Fruit fly (Drosophila melanogaster) whole organism, embryonic: ENCODE results near the gene CG9114.

ENCODE experiments used
- Ada2b ChIP-seq: fragments of 200-800 bp; sonication (Bioruptor generic); IDR thresholded peaks from 2 replicates; pipeline ENCODE4 v1.3.6; 2022; ENCODE audit warnings: missing biosample characterization, missing genetic modification characterization
- Asciz ChIP-seq: fragments of 200-800 bp; sonication (Bioruptor generic); optimal IDR thresholded peaks from 2 replicates; lab custom pipeline; 2017; ENCODE audit warnings: missing biosample characterization, mild to moderate bottlenecking, missing genetic modification characterization, missing genetic modification reagents
- Awh ChIP-seq: fragments of 200-800 bp; sonication (Bioruptor generic); IDR thresholded peaks from 2 replicates; pipeline ENCODE4, ENCODE4 v1.3.6; 2022; ENCODE audit warnings: missing biosample characterization, missing genetic modification characterization
- B-H1 ChIP-seq: fragments of 200-800 bp; sonication (Bioruptor generic); IDR thresholded peaks from 3 replicates; pipeline ENCODE4 v1.3.6; 2022; ENCODE audit warnings: missing biosample characterization, missing genetic modification characterization
- B-H2 ChIP-seq: fragments of 200-800 bp; sonication (Bioruptor generic); optimal IDR thresholded peaks from 2 replicates; lab custom pipeline; 2018; ENCODE audit warnings: missing biosample characterization, mild to moderate bottlenecking, missing genetic modification characterization
- CG10147 ChIP-seq: fragments of 200-800 bp; sonication (Bioruptor generic); optimal IDR thresholded peaks from 2 replicates; lab custom pipeline; 2019; ENCODE audit warnings: missing biosample characterization, mild to moderate bottlenecking, missing genetic modification characterization, moderate library complexity
- CG10267 ChIP-seq: fragments of 200-800 bp; sonication (Bioruptor generic); optimal IDR thresholded peaks from 2 replicates; lab custom pipeline; 2018; ENCODE audit warnings: missing biosample characterization, mild to moderate bottlenecking, missing genetic modification characterization, moderate library complexity
- CG11093 ChIP-seq: fragments of 200-800 bp; sonication (Bioruptor generic); IDR thresholded peaks from 3 replicates; pipeline ENCODE4 v1.3.6; 2022; ENCODE audit warnings: missing biosample characterization, missing genetic modification characterization
- CG12769 ChIP-seq: fragments of 200-800 bp; sonication (Bioruptor generic); optimal IDR thresholded peaks from 2 replicates; lab custom pipeline; 2019; ENCODE audit warnings: missing biosample characterization, mild to moderate bottlenecking, missing genetic modification characterization, moderate library complexity
- CG13775 ChIP-seq: fragments of 200-800 bp; sonication (Bioruptor generic); optimal IDR thresholded peaks from 3 replicates; lab custom pipeline; 2017; ENCODE audit warnings: missing biosample characterization, mild to moderate bottlenecking, missing genetic modification characterization
- CG15011 ChIP-seq: fragments of 200-800 bp; sonication (Bioruptor generic); optimal IDR thresholded peaks from 3 replicates; lab custom pipeline; 2018; ENCODE audit warnings: missing biosample characterization, mild to moderate bottlenecking, missing genetic modification characterization
- CG17568 ChIP-seq: fragments of 200-800 bp; sonication (Bioruptor generic); optimal IDR thresholded peaks from 2 replicates; lab custom pipeline; 2018; ENCODE audit warnings: missing biosample characterization, mild to moderate bottlenecking, missing genetic modification characterization, moderate library complexity
- CG17912 ChIP-seq: fragments of 200-800 bp; sonication (Bioruptor generic); optimal IDR thresholded peaks from 2 replicates; lab custom pipeline; 2018; ENCODE audit warnings: missing biosample characterization, mild to moderate bottlenecking, missing genetic modification characterization
- CG1792 ChIP-seq: fragments of 200-800 bp; sonication (Bioruptor generic); optimal IDR thresholded peaks from 2 replicates; lab custom pipeline; 2016; ENCODE audit warnings: missing biosample characterization, missing genetic modification characterization
- CG2120 ChIP-seq: fragments of 200-800 bp; sonication (Bioruptor generic); optimal IDR thresholded peaks from 3 replicates; lab custom pipeline; 2016; ENCODE audit warnings: missing biosample characterization, missing genetic modification characterization
- CG2875 ChIP-seq: fragments of 200-800 bp; sonication (Bioruptor generic); optimal IDR thresholded peaks from 2 replicates; lab custom pipeline; 2017; ENCODE audit warnings: missing biosample characterization, mild to moderate bottlenecking, missing genetic modification characterization, missing genetic modification reagents
- CG30431 ChIP-seq: fragments of 200-800 bp; sonication (Bioruptor generic); optimal IDR thresholded peaks from 2 replicates; lab custom pipeline; 2017; ENCODE audit warnings: missing biosample characterization, missing genetic modification characterization
- CG33213 ChIP-seq: fragments of 200-800 bp; sonication (Bioruptor generic); optimal IDR thresholded peaks from 3 replicates; lab custom pipeline; 2016; ENCODE audit warnings: missing biosample characterization, missing genetic modification characterization
- CG4328 ChIP-seq: fragments of 200-800 bp; sonication (Bioruptor generic); optimal IDR thresholded peaks from 3 replicates; lab custom pipeline; 2017; ENCODE audit warnings: missing biosample characterization, missing genetic modification reagents, missing genetic modification characterization
- CG6272 ChIP-seq: fragments of 200-800 bp; sonication (Bioruptor generic); IDR thresholded peaks from 2 replicates; pipeline ENCODE4 v1.3.6; 2022; ENCODE audit warnings: missing biosample characterization, missing genetic modification characterization
- CG6854 ChIP-seq: fragments of 200-800 bp; sonication (Bioruptor generic); optimal IDR thresholded peaks from 3 replicates; lab custom pipeline; 2017; ENCODE audit warnings: missing biosample characterization, mild to moderate bottlenecking, missing genetic modification characterization
- CG7271 ChIP-seq: fragments of 200-800 bp; sonication (Bioruptor generic); optimal IDR thresholded peaks from 2 replicates; lab custom pipeline; 2018; ENCODE audit warnings: missing biosample characterization, mild to moderate bottlenecking, missing genetic modification characterization, moderate library complexity
- CG7372 ChIP-seq: fragments of 200-800 bp; sonication (Bioruptor generic); IDR thresholded peaks from 2 replicates; pipeline ENCODE4 v1.3.6; 2022; ENCODE audit warnings: missing biosample characterization, missing genetic modification characterization
- CG7928 ChIP-seq: fragments of 200-800 bp; sonication (Bioruptor generic); optimal IDR thresholded peaks from 2 replicates; lab custom pipeline; 2017; ENCODE audit warnings: missing biosample characterization, mild to moderate bottlenecking, missing genetic modification characterization
- CG9437 ChIP-seq: fragments of 200-800 bp; sonication (Bioruptor generic); optimal IDR thresholded peaks from 2 replicates; lab custom pipeline; 2018; ENCODE audit warnings: missing biosample characterization, mild to moderate bottlenecking, missing genetic modification characterization
- CG9727 ChIP-seq: fragments of 200-800 bp; sonication (Bioruptor generic); optimal IDR thresholded peaks from 3 replicates; lab custom pipeline; 2017; ENCODE audit warnings: missing biosample characterization, mild to moderate bottlenecking, missing genetic modification characterization
- Deaf1 ChIP-seq: fragments of 200-800 bp; optimal IDR thresholded peaks from 3 replicates; lab custom pipeline; 2019; ENCODE audit warnings: missing biosample characterization, mild to moderate bottlenecking, missing genetic modification characterization, moderate library complexity
- HLH4C ChIP-seq: fragments of 200-800 bp; sonication (Bioruptor generic); IDR thresholded peaks from 3 replicates; pipeline ENCODE4 v1.3.6; 2022; ENCODE audit warnings: missing biosample characterization, missing genetic modification characterization; ENCODE audit not compliant: partially characterized antibody
- Hmr ChIP-seq: fragments of 200-800 bp; sonication (Bioruptor generic); optimal IDR thresholded peaks from 3 replicates; lab custom pipeline; 2017; ENCODE audit warnings: mild to moderate bottlenecking, missing biosample characterization, missing genetic modification reagents, missing genetic modification characterization
- Lhr ChIP-seq: fragments of 200-800 bp; sonication (Bioruptor generic); optimal IDR thresholded peaks from 3 replicates; lab custom pipeline; 2017; ENCODE audit warnings: mild to moderate bottlenecking, missing biosample characterization, missing genetic modification reagents, missing genetic modification characterization
- Max ChIP-seq: fragments of 200-800 bp; sonication (Bioruptor generic); optimal IDR thresholded peaks from 2 replicates; lab custom pipeline; 2016; ENCODE audit warnings: missing biosample characterization, mild to moderate bottlenecking, missing genetic modification characterization
- Nf-YC ChIP-seq: fragments of 200-800 bp; optimal IDR thresholded peaks from 3 replicates; lab custom pipeline; 2019; ENCODE audit warnings: missing biosample characterization, mild to moderate bottlenecking, missing genetic modification characterization, moderate library complexity
- Vsx1 ChIP-seq: fragments of 200-800 bp; sonication (Bioruptor generic); optimal IDR thresholded peaks from 2 replicates; lab custom pipeline; 2017; ENCODE audit warnings: missing biosample characterization, mild to moderate bottlenecking, missing genetic modification characterization, missing genetic modification reagents
- Xbp1 ChIP-seq: fragments of 200-800 bp; sonication (Bioruptor generic); optimal IDR thresholded peaks from 3 replicates; lab custom pipeline; 2016; ENCODE audit warnings: missing biosample characterization, mild to moderate bottlenecking, missing genetic modification characterization
- al ChIP-seq: fragments of 200-800 bp; sonication (Bioruptor generic); IDR thresholded peaks from 2 replicates; pipeline ENCODE4 v1.3.6; 2022; ENCODE audit warnings: missing biosample characterization, missing genetic modification characterization
- ato ChIP-seq: fragments of 200-800 bp; sonication (Bioruptor generic); IDR thresholded peaks from 2 replicates; pipeline ENCODE4 v1.3.6; 2022; ENCODE audit warnings: missing biosample characterization, missing genetic modification characterization; ENCODE audit not compliant: partially characterized antibody
- az2 ChIP-seq: fragments of 200-800 bp; sonication (Bioruptor generic); optimal IDR thresholded peaks from 3 replicates; lab custom pipeline; 2016; ENCODE audit warnings: missing biosample characterization, missing genetic modification characterization
- crp ChIP-seq, 2 experiments: fragments of 200-800 bp; sonication (Bioruptor generic); optimal IDR thresholded peaks; 2 replicates in 1 of 2; 3 replicates in 1 of 2; lab custom pipeline; 2017; ENCODE audit warnings: missing biosample characterization in 2 of 2, missing genetic modification characterization in 2 of 2, mild to moderate bottlenecking in 1 of 2, moderate library complexity in 1 of 2
- gce ChIP-seq: fragments of 200-800 bp; sonication (Bioruptor generic); IDR thresholded peaks from 3 replicates; pipeline ENCODE4 v1.3.6; 2022; ENCODE audit warnings: missing biosample characterization, missing genetic modification characterization
- grn ChIP-seq: fragments of 200-800 bp; sonication (Bioruptor generic); optimal IDR thresholded peaks from 3 replicates; lab custom pipeline; 2017; ENCODE audit warnings: missing biosample characterization, missing genetic modification characterization
- nmo ChIP-seq: fragments of 200-800 bp; sonication (Bioruptor generic); optimal IDR thresholded peaks from 2 replicates; lab custom pipeline; 2018; ENCODE audit warnings: missing biosample characterization, mild to moderate bottlenecking, missing genetic modification characterization, moderate library complexity
- odd ChIP-seq: fragments of 200-800 bp; sonication (Bioruptor generic); optimal IDR thresholded peaks from 2 replicates; lab custom pipeline; 2017; ENCODE audit warnings: missing biosample characterization, mild to moderate bottlenecking, missing genetic modification characterization
- org-1 ChIP-seq: fragments of 200-800 bp; sonication (Bioruptor generic); optimal IDR thresholded peaks from 2 replicates; lab custom pipeline; 2017; ENCODE audit warnings: missing biosample characterization, missing genetic modification characterization
- run ChIP-seq: fragments of 200-800 bp; sonication (Bioruptor generic); optimal IDR thresholded peaks from 3 replicates; lab custom pipeline; 2018; ENCODE audit warnings: missing biosample characterization, mild to moderate bottlenecking, missing genetic modification characterization
- slbo ChIP-seq: fragments of 200-800 bp; sonication (Bioruptor generic); IDR thresholded peaks from 2 replicates; pipeline ENCODE4 v1.3.6; 2022; ENCODE audit warnings: missing biosample characterization, missing genetic modification characterization
- slou ChIP-seq: fragments of 200-800 bp; sonication (Bioruptor generic); optimal IDR thresholded peaks from 3 replicates; lab custom pipeline; 2016; ENCODE audit warnings: missing biosample characterization, missing genetic modification characterization
- slp2 ChIP-seq: fragments of 200-800 bp; sonication (Bioruptor generic); optimal IDR thresholded peaks from 2 replicates; lab custom pipeline; 2016; ENCODE audit warnings: missing biosample characterization, missing genetic modification characterization
- unpg ChIP-seq: fragments of 200-800 bp; sonication (Bioruptor generic); optimal IDR thresholded peaks from 3 replicates; lab custom pipeline; 2018; ENCODE audit warnings: missing biosample characterization, mild to moderate bottlenecking, missing genetic modification characterization, moderate library complexity

The CG9114 gene

dm6 chrX:15296969-15297816 is 35.8 kb downstream of the CG9114 start, which contains the start of gene gce (continued):
- peak; percentile 2 for TF ChIP-seq Max (GFP tag; lab: Kevin White, UChicago)
- TF ChIP-seq run (tag; lab: Kevin White, UChicago): peak; percentile 5
- TF ChIP-seq CG11093 (GFP tag; lab: Robert Waterston, UW): 0 out of 3 replicates have a peak, but pooled peaks have one; percentile 15
- peak; percentile 60 for TF ChIP-seq Nf-YC
- TF ChIP-seq CG10267 (tag; lab: Kevin White, UChicago): peak; percentile 44
- TF ChIP-seq CG9437 (GFP tag; lab: Kevin White, UChicago): peak; percentile 73
- TF ChIP-seq grn (GFP tag; lab: Kevin White, UChicago): no peak
- no peak for TF ChIP-seq Lhr (GFP tag; lab: Kevin White, UChicago)
- no peak for TF ChIP-seq CG2875 (GFP tag; lab: Kevin White, UChicago)
- peak; percentile 41 for TF ChIP-seq CG4328
- no peak for TF ChIP-seq CG6272 (GFP tag; lab: Robert Waterston, UW)
- TF ChIP-seq CG17912: no peak
- no peak for TF ChIP-seq CG1792
- no peak for TF ChIP-seq slp2 (GFP tag; lab: Kevin White, UChicago)
- peak; percentile 34 for TF ChIP-seq CG15011
- TF ChIP-seq nmo (GFP tag; lab: Kevin White, UChicago): peak; percentile 64
- no peak for TF ChIP-seq slou (GFP tag; lab: Kevin White, UChicago)
- TF ChIP-seq CG6854 (GFP tag; lab: Kevin White, UChicago): peak; percentile 46
- TF ChIP-seq crp (GFP tag; optimal IDR thresholded peaks at IDR 0.05; lab: Kevin White, UChicago): no peak
- peak; percentile 71; the same call in 1 of the 3 replicates for TF ChIP-seq gce (GFP tag; lab: Robert Waterston, UW)
- TF ChIP-seq odd: peak; percentile 64
- TF ChIP-seq CG12769: peak; percentile 58
- no peak for TF ChIP-seq HLH4C (GFP tag; lab: Robert Waterston, UW)
- peak; percentile 35 for TF ChIP-seq unpg (GFP tag; lab: Kevin White, UChicago)
- peak; percentile 40 for TF ChIP-seq CG10147
- peak; percentile 13; the same call in 1 of the 3 replicates for TF ChIP-seq B-H1
- no peak for TF ChIP-seq Awh
- no peak for TF ChIP-seq CG33213
- TF ChIP-seq Asciz (GFP tag; lab: Kevin White, UChicago): peak; percentile 21
- TF ChIP-seq org-1 (GFP tag; lab: Kevin White, UChicago): peak; percentile 47
- TF ChIP-seq az2: no peak
- TF ChIP-seq ato (GFP tag; lab: Robert Waterston, UW): no peak
- peak; percentile 64 for TF ChIP-seq CG7372 (GFP tag; lab: Robert Waterston, UW)
- TF ChIP-seq B-H2 (GFP tag; lab: Kevin White, UChicago): peak; percentile 10
- TF ChIP-seq CG17568: no peak
- TF ChIP-seq Deaf1 (tag; lab: Kevin White, UChicago): peak; percentile 53
- TF ChIP-seq CG7271 (tag; lab: Kevin White, UChicago): no peak
- TF ChIP-seq al: 0 out of 2 replicates have a peak, but pooled peaks have one; percentile 12
- peak; percentile 43 for TF ChIP-seq slbo
- TF ChIP-seq CG2120: peak; percentile 50
- TF ChIP-seq Xbp1 (GFP tag; lab: Kevin White, UChicago): peak; percentile 27
- TF ChIP-seq CG7928: no peak
- TF ChIP-seq CG13775 (GFP tag; lab: Kevin White, UChicago): peak; percentile 47
- TF ChIP-seq Hmr (GFP tag; lab: Kevin White, UChicago): peak; percentile 62
- no peak for TF ChIP-seq CG30431 (GFP tag; lab: Kevin White, UChicago)
- TF ChIP-seq CG9727 (GFP tag; lab: Kevin White, UChicago): peak; percentile 68
- peak; percentile 8 for TF ChIP-seq Vsx1
- peak; percentile 8; the same call in 1 of the 2 replicates for TF ChIP-seq Ada2b (GFP tag; lab: Robert Waterston, UW)
